Worm (Caenorhabditis elegans) whole organism, young adult: ENCODE results near the gene nhr-159.
A peak's percentile ranks its signal among the peaks of the same experiment; 100 is the strongest.

Experiments
- B0261.1 ChIP-seq: sonication (generic microtip); optimal IDR thresholded peaks from 2 replicates; lab custom pipeline; 2016; ENCODE audit warnings: mild to moderate bottlenecking, missing genetic modification characterization, moderate library complexity, missing compliant biosample characterization
- B0336.3 ChIP-seq: fragments of 200-800 bp; sonication (Bioruptor generic); IDR thresholded peaks from 2 replicates; pipeline ENCODE4 v1.3.6; 2022; ENCODE audit warnings: missing genetic modification characterization, missing compliant biosample characterization
- F37B4.10 ChIP-seq: fragments of 200-800 bp; sonication (Bioruptor generic); IDR thresholded peaks from 2 replicates; pipeline ENCODE4 v1.3.6; 2022; ENCODE audit warnings: missing genetic modification characterization, missing compliant biosample characterization
- F52B5.7 ChIP-seq: sonication (generic microtip); optimal IDR thresholded peaks from 2 replicates; lab custom pipeline; 2016; ENCODE audit warnings: mild to moderate bottlenecking, missing genetic modification characterization, missing compliant biosample characterization
- F57A8.1 ChIP-seq: fragments of 200-800 bp; sonication (Bioruptor generic); optimal IDR thresholded peaks from 2 replicates; lab custom pipeline; 2018; ENCODE audit warnings: mild to moderate bottlenecking, missing genetic modification characterization, moderate library complexity, missing compliant biosample characterization
- K12H6.12 ChIP-seq: fragments of 200-800 bp; sonication (Bioruptor generic); optimal IDR thresholded peaks from 2 replicates; lab custom pipeline; 2018; ENCODE audit warnings: mild to moderate bottlenecking, missing genetic modification characterization, missing compliant biosample characterization
- Y79H2A.3 ChIP-seq: fragments of 200-800 bp; sonication (Bioruptor generic); conservative IDR thresholded peaks from 2 replicates; pipeline ENCODE4 v1.3.6; 2022; ENCODE audit warnings: missing genetic modification reagents, missing genetic modification characterization, missing compliant biosample characterization
- atf-7 ChIP-seq: sonication (generic microtip); optimal IDR thresholded peaks from 2 replicates; lab custom pipeline; 2017; ENCODE audit warnings: mild to moderate bottlenecking, missing genetic modification characterization, missing compliant biosample characterization
- attf-6 ChIP-seq: fragments of 200-800 bp; sonication (Bioruptor generic); IDR thresholded peaks from 2 replicates; pipeline ENCODE4 v1.3.6; 2022; ENCODE audit warnings: missing genetic modification reagents, missing genetic modification characterization, missing compliant biosample characterization
- bed-2 ChIP-seq: fragments of 200-800 bp; sonication (Bioruptor generic); IDR thresholded peaks from 2 replicates; pipeline ENCODE4 v1.3.6; 2022; ENCODE audit warnings: missing genetic modification reagents, missing genetic modification characterization, missing compliant biosample characterization
- ccch-3 ChIP-seq: fragments of 200-800 bp; sonication (Bioruptor generic); optimal IDR thresholded peaks from 2 replicates; lab custom pipeline; 2018; ENCODE audit warnings: mild to moderate bottlenecking, missing genetic modification characterization, missing compliant biosample characterization
- cebp-1 ChIP-seq, 2 experiments: fragments of 200-800 bp in 1 of 2; sonication (Bioruptor generic) in 1 of 2; sonication (generic microtip) in 1 of 2; IDR thresholded peaks in 1 of 2; optimal IDR thresholded peaks in 1 of 2; 2 replicates each; pipeline versions ENCODE4 v1.3.6 to Lab custom; 2017 to 2022; ENCODE audit warnings: missing compliant biosample characterization in 2 of 2, missing genetic modification characterization in 2 of 2, mild to moderate bottlenecking in 1 of 2, missing genetic modification reagents in 1 of 2, moderate library complexity in 1 of 2
- ceh-58 ChIP-seq: fragments of 200-800 bp; sonication (Bioruptor generic); IDR thresholded peaks from 2 replicates; pipeline ENCODE4 v1.3.6; 2022; ENCODE audit warnings: missing genetic modification characterization, missing compliant biosample characterization
- dox-1 ChIP-seq: fragments of 200-800 bp; sonication (Bioruptor generic); IDR thresholded peaks from 2 replicates; pipeline ENCODE4 v1.3.6; 2022; ENCODE audit warnings: missing genetic modification reagents, missing genetic modification characterization, missing compliant biosample characterization
- egl-18 ChIP-seq: fragments of 200-800 bp; sonication (Bioruptor generic); IDR thresholded peaks from 2 replicates; pipeline ENCODE4 v1.3.6; 2022; ENCODE audit warnings: missing genetic modification reagents, missing genetic modification characterization, missing compliant biosample characterization
- him-1 ChIP-seq: sonication (generic microtip); optimal IDR thresholded peaks from 2 replicates; lab custom pipeline; 2016; ENCODE audit warnings: missing genotype, missing genetic modification reagents, missing genetic modification characterization, missing compliant biosample characterization
- hlh-12 ChIP-seq: sonication (generic microtip); optimal IDR thresholded peaks from 2 replicates; lab custom pipeline; 2016; ENCODE audit warnings: missing genetic modification characterization, missing compliant biosample characterization
- hmg-1.2 ChIP-seq: fragments of 200-800 bp; sonication (Bioruptor generic); IDR thresholded peaks from 2 replicates; pipeline ENCODE4 v1.3.6; 2022; ENCODE audit warnings: missing genetic modification reagents, missing genetic modification characterization, missing compliant biosample characterization
- hsf-1 ChIP-seq: fragments of 200-800 bp; sonication (Bioruptor generic); IDR thresholded peaks from 2 replicates; pipeline ENCODE4 v1.3.6; 2022; ENCODE audit warnings: missing genetic modification reagents, missing genetic modification characterization, missing compliant biosample characterization
- let-607 ChIP-seq, 2 experiments: fragments of 200-800 bp in 1 of 2; sonication (Bioruptor generic) in 1 of 2; sonication (generic microtip) in 1 of 2; optimal IDR thresholded peaks; 2 replicates each; lab custom pipeline; 2016 to 2018; ENCODE audit warnings: mild to moderate bottlenecking in 2 of 2, missing compliant biosample characterization in 2 of 2, missing genetic modification characterization in 2 of 2, moderate library complexity in 2 of 2, missing genotype in 1 of 2
- lin-26 ChIP-seq: fragments of 200-800 bp; sonication (Bioruptor generic); IDR thresholded peaks from 2 replicates; pipeline ENCODE4 v1.3.6; 2022; ENCODE audit warnings: missing genetic modification reagents, missing genetic modification characterization, missing compliant biosample characterization
- lin-35 ChIP-seq, 3 experiments: fragments of 150-350 bp in 2 of 3; sonication (generic microtip) in 1 of 3; optimal IDR thresholded peaks; 2 replicates each; lab custom pipeline; 2014 to 2018; ENCODE audit warnings: missing biosample characterization in 3 of 3, missing genetic modification characterization in 3 of 3, missing genetic modification reagents in 3 of 3
- madf-3 ChIP-seq: fragments of 200-800 bp; sonication (Bioruptor generic); IDR thresholded peaks from 2 replicates; pipeline ENCODE4 v1.3.6; 2022; ENCODE audit warnings: missing genetic modification reagents, missing genetic modification characterization, missing compliant biosample characterization
- madf-6 ChIP-seq: fragments of 200-800 bp; sonication (Bioruptor generic); IDR thresholded peaks from 2 replicates; pipeline ENCODE4 v1.3.6; 2022; ENCODE audit warnings: missing genetic modification reagents, missing genetic modification characterization, missing compliant biosample characterization
- nfyb-1 ChIP-seq: fragments of 200-800 bp; sonication (Bioruptor generic); IDR thresholded peaks from 2 replicates; pipeline ENCODE4 v1.3.6; 2022; ENCODE audit warnings: missing genetic modification reagents, missing genetic modification characterization, missing compliant biosample characterization
- nhr-120 ChIP-seq: fragments of 200-800 bp; sonication (Bioruptor generic); IDR thresholded peaks from 2 replicates; pipeline ENCODE4 v1.3.6; 2022; ENCODE audit warnings: missing genetic modification characterization, missing compliant biosample characterization
- pbrm-1 ChIP-seq: fragments of 200-800 bp; sonication (Bioruptor generic); IDR thresholded peaks from 2 replicates; pipeline ENCODE4 v1.3.6; 2022; ENCODE audit warnings: missing genetic modification reagents, missing genetic modification characterization, missing compliant biosample characterization
- rec-8 ChIP-seq, 2 experiments: sonication (generic microtip); optimal IDR thresholded peaks; 2 replicates each; lab custom pipeline; 2016; ENCODE audit warnings: mild to moderate bottlenecking in 2 of 2, missing genetic modification characterization in 2 of 2, missing genetic modification reagents in 2 of 2, missing genotype in 2 of 2, missing biosample characterization in 1 of 2, missing compliant biosample characterization in 1 of 2, moderate library complexity in 1 of 2
- sea-2 ChIP-seq: fragments of 200-800 bp; sonication (Bioruptor generic); IDR thresholded peaks from 2 replicates; pipeline ENCODE4 v1.3.6; 2022; ENCODE audit warnings: missing genetic modification characterization, missing compliant biosample characterization
- snpc-1.1 ChIP-seq: sonication (generic microtip); optimal IDR thresholded peaks from 2 replicates; lab custom pipeline; 2017; ENCODE audit warnings: missing genetic modification characterization, mild to moderate bottlenecking, missing compliant biosample characterization, antibody characterized with exemption, moderate library complexity, missing genotype, missing genetic modification reagents; ENCODE audit not compliant: insufficient read depth
- snpc-3.4 ChIP-seq: sonication (generic microtip); optimal IDR thresholded peaks from 2 replicates; lab custom pipeline; 2017; ENCODE audit warnings: missing genetic modification characterization, mild to moderate bottlenecking, missing compliant biosample characterization, antibody characterized with exemption, moderate library complexity, missing genotype, missing genetic modification reagents
- snpc-4 ChIP-seq, 5 experiments: fragments of 150-350 bp in 1 of 5; sonication (generic microtip) in 4 of 5; optimal IDR thresholded peaks; 2 replicates each; lab custom pipeline; 2014 to 2018; ENCODE audit warnings: missing genetic modification characterization in 5 of 5, missing biosample characterization in 3 of 5, antibody characterized with exemption in 2 of 5, mild to moderate bottlenecking in 2 of 5, missing compliant biosample characterization in 2 of 5, missing genotype in 2 of 5, moderate library complexity in 2 of 5, missing genetic modification reagents in 1 of 5
- sptf-2 ChIP-seq: fragments of 200-800 bp; sonication (Bioruptor generic); optimal IDR thresholded peaks from 2 replicates; lab custom pipeline; 2018; ENCODE audit warnings: mild to moderate bottlenecking, missing genetic modification characterization, missing compliant biosample characterization
- unc-130 ChIP-seq: sonication (generic microtip); optimal IDR thresholded peaks from 2 replicates; lab custom pipeline; 2016; ENCODE audit warnings: missing genetic modification reagents, missing genetic modification characterization, missing compliant biosample characterization
- xnd-1 ChIP-seq: sonication (generic microtip); optimal IDR thresholded peaks from 2 replicates; lab custom pipeline; 2016; ENCODE audit warnings: missing genotype, missing genetic modification reagents, missing genetic modification characterization, missing compliant biosample characterization
- zfh-2 ChIP-seq: fragments of 200-800 bp; sonication (Bioruptor generic); conservative IDR thresholded peaks from 2 replicates; pipeline ENCODE4 v1.3.6; 2022; ENCODE audit warnings: missing genetic modification reagents, missing genetic modification characterization, missing compliant biosample characterization
- ztf-25 ChIP-seq: fragments of 200-800 bp; sonication (Bioruptor generic); IDR thresholded peaks from 2 replicates; pipeline ENCODE4 v1.3.6; 2022; ENCODE audit warnings: missing genetic modification reagents, missing genetic modification characterization, missing compliant biosample characterization
- ztf-26 ChIP-seq: sonication (generic microtip); optimal IDR thresholded peaks from 2 replicates; lab custom pipeline; 2017; ENCODE audit warnings: missing genetic modification characterization, missing compliant biosample characterization

nhr-159 gene

ce11 chrV:3878223-3878622 is at the start of gene nhr-159:
Gene nhr-159, minus strand, starts transcription at chrV:3878323.
- no peak for TF ChIP-seq F57A8.1
- TF ChIP-seq lin-35 (GFP tag; optimal IDR thresholded peaks at IDR 0.05; lab: Kevin White, UChicago), result no peak
- no peak for TF ChIP-seq B0261.1
- no peak for TF ChIP-seq F52B5.7 (tag; lab: Kevin White, UChicago)
- TF ChIP-seq ceh-58, result no peak
- TF ChIP-seq B0336.3, result no peak
- TF ChIP-seq snpc-1.1, result no peak
- no peak for TF ChIP-seq ccch-3 (GFP tag; lab: Kevin White, UChicago)
- no peak for TF ChIP-seq atf-7

ce11 chrV:3927522-3927921 is 49.4 kb upstream of the nhr-159 start:
- TF ChIP-seq K12H6.12 (tag; lab: Kevin White, UChicago) (no peak), xnd-1 (no peak), hmg-1.2 (peak; percentile 57), egl-18 (GFP tag; lab: Robert Waterston, UW) (0 out of 2 replicates have a peak, but pooled peaks have one; percentile 30), nhr-120 (GFP tag; lab: Robert Waterston, UW) (0 out of 2 replicates have a peak, but pooled peaks have one; percentile 43), pbrm-1 (GFP tag; lab: Robert Waterston, UW) (no peak), F37B4.10 (0 out of 2 replicates have a peak, but pooled peaks have one; percentile 78), lin-26 (GFP tag; lab: Robert Waterston, UW) (no peak), nfyb-1 (GFP tag; lab: Robert Waterston, UW) (no peak), ztf-26 (tag; lab: Kevin White, UChicago) (no peak), madf-6 (GFP tag; lab: Robert Waterston, UW) (no peak), rec-8 (tag; optimal IDR thresholded peaks at IDR 0.05; lab: Kevin White, UChicago) (no peak), hsf-1 (GFP tag; lab: Robert Waterston, UW) (no peak), attf-6 (no peak), ccch-3 (GFP tag; lab: Kevin White, UChicago) (no peak), snpc-4 (GFP tag; optimal IDR thresholded peaks at IDR 0.05; lab: Kevin White, UChicago) (no peak), snpc-4 (tag; optimal IDR thresholded peaks at IDR 0.05; lab: Kevin White, UChicago) (peak in 2 of 4 experiments; percentile 74 to 84)

ce11 chrV:3922547-3922946 is 44.4 kb upstream of the nhr-159 start:
- 0 out of 2 replicates have a peak, but pooled peaks have one; percentile 45 for TF ChIP-seq madf-3 (GFP tag; lab: Robert Waterston, UW)
- no peak for TF ChIP-seq cebp-1 (GFP tag; IDR thresholded peaks at IDR 0.05; lab: Robert Waterston, UW)
- TF ChIP-seq cebp-1 (tag; optimal IDR thresholded peaks at IDR 0.05; lab: Kevin White, UChicago), result no peak

DNA sequence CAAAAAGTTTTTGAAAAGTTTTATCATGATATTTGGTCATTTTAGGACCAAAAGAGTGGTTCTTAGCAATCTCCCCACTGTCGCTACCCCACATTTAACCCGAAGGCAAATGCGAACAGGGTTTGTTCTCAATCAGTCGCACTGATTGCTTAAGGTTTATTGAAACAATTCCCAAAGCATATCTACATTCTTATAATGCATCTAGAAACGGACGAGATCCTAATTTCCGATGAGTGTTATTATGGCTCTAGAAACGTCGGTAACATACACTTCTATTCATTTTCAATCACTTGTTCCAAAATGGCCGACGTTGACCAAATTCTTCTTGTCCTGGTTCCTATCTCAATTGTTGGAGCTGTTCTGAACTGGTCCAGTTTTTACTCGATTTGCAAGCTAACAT is 43.5 kb upstream of the nhr-159 start, which contains the start of gene srx-65:
Gene srx-65, plus strand, starts transcription at position 301 of the 400 bp plus-strand sequence.
- TF ChIP-seq him-1 (tag; lab: Kevin White, UChicago) (no peak), atf-7 (no peak), dox-1 (no peak), lin-26 (GFP tag; lab: Robert Waterston, UW) (no peak), sea-2 (GFP tag; lab: Robert Waterston, UW) (no peak), ceh-58 (no peak), hlh-12 (tag; lab: Kevin White, UChicago) (no peak), ztf-25 (no peak), lin-35 (GFP tag; optimal IDR thresholded peaks at IDR 0.05; lab: Kevin White, UChicago) (no peak), sptf-2 (GFP tag; lab: Kevin White, UChicago) (no peak), madf-6 (GFP tag; lab: Robert Waterston, UW) (no peak), xnd-1 (no peak), F57A8.1 (no peak), unc-130 (GFP tag; lab: Kevin White, UChicago) (no peak), zfh-2 (GFP tag; lab: Robert Waterston, UW) (no peak), let-607 (tag; optimal IDR thresholded peaks at IDR 0.05; lab: Kevin White, UChicago) (no peak), bed-2 (GFP tag; lab: Robert Waterston, UW) (no peak), Y79H2A.3 (no peak), snpc-3.4 (tag; lab: Kevin White, UChicago) (no peak)
